Worm (Caenorhabditis elegans) whole organism, midembryonic: ENCODE results near the gene gldi-2.

Experiments
- T22C8.4 ChIP-seq: fragments of 200-800 bp; sonication (Bioruptor generic); IDR thresholded peaks from 2 replicates; pipeline ENCODE4 v1.3.6; 2022; ENCODE audit warnings: missing genetic modification characterization, missing compliant biosample characterization
- cog-1 ChIP-seq: sonication (generic microtip); optimal IDR thresholded peaks from 2 replicates; lab custom pipeline; 2016; ENCODE audit warnings: missing genetic modification characterization, missing compliant biosample characterization
- flt-1 ChIP-seq: fragments of 200-800 bp; sonication (Bioruptor generic); IDR thresholded peaks from 2 replicates; pipeline ENCODE4 v1.3.6; 2022; ENCODE audit warnings: missing genetic modification characterization, missing compliant biosample characterization
- klf-2 ChIP-seq: fragments of 200-800 bp; sonication (Bioruptor generic); conservative IDR thresholded peaks from 2 replicates; pipeline ENCODE4 v1.3.6; 2022; ENCODE audit warnings: missing genetic modification reagents, missing genetic modification characterization, missing compliant biosample characterization
- med-1 ChIP-seq: sonication (generic microtip); optimal IDR thresholded peaks from 2 replicates; lab custom pipeline; 2017; ENCODE audit warnings: missing genetic modification characterization, mild to moderate bottlenecking, missing compliant biosample characterization, antibody characterized with exemption, missing genetic modification reagents; ENCODE audit not compliant: insufficient read depth
- ref-1 ChIP-seq: fragments of 200-800 bp; sonication (Bioruptor generic); conservative IDR thresholded peaks from 2 replicates; pipeline ENCODE4 v1.3.6; 2022; ENCODE audit warnings: missing genetic modification reagents, missing genetic modification characterization, missing compliant biosample characterization
- tab-1 ChIP-seq: fragments of 200-800 bp; sonication (Bioruptor generic); IDR thresholded peaks from 2 replicates; pipeline ENCODE4 v1.3.6; 2022; ENCODE audit warnings: missing genetic modification characterization, missing compliant biosample characterization
- ztf-23 ChIP-seq: fragments of 200-800 bp; sonication (Bioruptor generic); IDR thresholded peaks from 2 replicates; pipeline ENCODE4 v1.3.6; 2022; ENCODE audit warnings: missing genetic modification reagents, missing genetic modification characterization, missing compliant biosample characterization
- ztf-29 ChIP-seq: fragments of 200-800 bp; sonication (Bioruptor generic); IDR thresholded peaks from 2 replicates; pipeline ENCODE4 v1.3.6; 2022; ENCODE audit warnings: missing genetic modification reagents, missing genetic modification characterization, missing compliant biosample characterization

The gldi-2 gene

DNA sequence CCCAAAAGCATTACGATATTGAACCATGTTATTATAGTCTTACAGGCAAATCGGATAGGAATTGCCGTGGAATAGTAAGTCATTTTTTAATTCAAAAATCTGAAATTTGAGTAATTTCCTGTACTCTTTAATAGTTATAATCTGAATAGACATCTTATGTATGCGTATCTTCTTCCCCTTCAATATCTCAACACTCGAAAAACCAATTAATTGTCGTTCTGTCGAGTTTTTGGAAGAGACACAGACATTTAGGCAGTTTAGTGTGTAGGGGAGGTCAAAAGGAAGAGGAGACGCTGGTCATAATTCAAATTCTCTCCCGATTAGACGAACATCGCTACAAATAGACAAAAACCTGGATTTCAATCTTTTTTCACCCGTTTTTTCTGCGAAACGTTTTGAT is 52.3 kb downstream of the gldi-2 start:
- no peak for TF ChIP-seq cog-1 (tag; lab: Kevin White, UChicago)
- no peak for TF ChIP-seq ztf-23 (GFP tag; lab: Robert Waterston, UW)
- no peak for TF ChIP-seq tab-1
- TF ChIP-seq flt-1 (GFP tag; lab: Robert Waterston, UW), result peak; percentile 35; the same call in 1 of the 2 replicates
- TF ChIP-seq med-1 (GFP tag; lab: Kevin White, UChicago), result peak; percentile 22
- TF ChIP-seq T22C8.4 (GFP tag; lab: Robert Waterston, UW), result no peak
- no peak for TF ChIP-seq ref-1
- TF ChIP-seq klf-2 (GFP tag; lab: Robert Waterston, UW), result no peak
- no peak for TF ChIP-seq ztf-29

ce11 chrII:6835972-6836595 is 52.9 kb downstream of the gldi-2 start:
- TF ChIP-seq ztf-29, result no peak
- TF ChIP-seq ref-1, result no peak
- TF ChIP-seq tab-1, result no peak
- TF ChIP-seq med-1 (GFP tag; lab: Kevin White, UChicago), result no peak
- TF ChIP-seq cog-1 (tag; lab: Kevin White, UChicago), result peak; percentile 50
- 0 out of 2 replicates have a peak, but pooled peaks have one; percentile 66 for TF ChIP-seq ztf-23 (GFP tag; lab: Robert Waterston, UW)
- no peak for TF ChIP-seq T22C8.4 (GFP tag; lab: Robert Waterston, UW)
- no peak for TF ChIP-seq klf-2 (GFP tag; lab: Robert Waterston, UW)
- TF ChIP-seq flt-1 (GFP tag; lab: Robert Waterston, UW), result no peak

- TF ChIP-seq T22C8.4 (GFP tag; lab: Robert Waterston, UW), result no peak
- TF ChIP-seq ztf-23 (GFP tag; lab: Robert Waterston, UW), result no peak
- no peak for TF ChIP-seq klf-2 (GFP tag; lab: Robert Waterston, UW)
- TF ChIP-seq cog-1 (tag; lab: Kevin White, UChicago), result no peak
- TF ChIP-seq med-1 (GFP tag; lab: Kevin White, UChicago), result no peak
- TF ChIP-seq ref-1, result no peak
- no peak for TF ChIP-seq flt-1 (GFP tag; lab: Robert Waterston, UW)
- no peak for TF ChIP-seq tab-1
- TF ChIP-seq ztf-29, result no peak
Measured at ce11 chrII:6836762-6837566, 53.7 kb downstream of the gldi-2 start.
